Worm (Caenorhabditis elegans): ENCODE results near the gene F27E5.9.

The F27E5.9 gene

ce11 chrII:10134285-10134995, at the start of gene F27E5.9:
Gene F27E5.9 (plus strand): TSS chrII:10134945.
- TF ChIP-seq W03F9.2 (tag; optimal IDR thresholded peaks at IDR 0.05) (no peak), dao-5 (tag; optimal IDR thresholded peaks at IDR 0.05) (no peak), him-1 (tag; optimal IDR thresholded peaks at IDR 0.05) (no peak)

ce11 chrII:10093120-10093519, 41.6 kb upstream of the F27E5.9 start:
- no peak for TF ChIP-seq W03F9.2 (tag; optimal IDR thresholded peaks at IDR 0.05)
- TF ChIP-seq dao-5 (tag; optimal IDR thresholded peaks at IDR 0.05) = no peak
- no peak for TF ChIP-seq him-1 (tag; optimal IDR thresholded peaks at IDR 0.05)

- TF ChIP-seq W03F9.2 (tag; optimal IDR thresholded peaks at IDR 0.05) (no peak), him-1 (tag; optimal IDR thresholded peaks at IDR 0.05) (no peak), dao-5 (tag; optimal IDR thresholded peaks at IDR 0.05) (no peak)
Observed at ce11 chrII:10094190-10094923, 40.4 kb upstream of the F27E5.9 start, which contains the start of gene lact-2. Gene lact-2 (plus strand): TSS chrII:10094873.

- TF ChIP-seq him-1 (tag; optimal IDR thresholded peaks at IDR 0.05) (no peak), W03F9.2 (tag; optimal IDR thresholded peaks at IDR 0.05) (no peak), dao-5 (tag; optimal IDR thresholded peaks at IDR 0.05) (no peak)
Observed at ce11 chrII:10095224-10095623, 39.5 kb upstream of the F27E5.9 start.

ce11 chrII:10098428-10098827, 36.3 kb upstream of the F27E5.9 start:
- no peak for TF ChIP-seq W03F9.2 (tag; optimal IDR thresholded peaks at IDR 0.05)
- no peak for TF ChIP-seq him-1 (tag; optimal IDR thresholded peaks at IDR 0.05)
- TF ChIP-seq dao-5 (tag; optimal IDR thresholded peaks at IDR 0.05) = no peak

- no peak for TF ChIP-seq dao-5 (tag; optimal IDR thresholded peaks at IDR 0.05)
- TF ChIP-seq W03F9.2 (tag; optimal IDR thresholded peaks at IDR 0.05) = no peak
- TF ChIP-seq him-1 (tag; optimal IDR thresholded peaks at IDR 0.05) = no peak
Observed at ce11 chrII:10099072-10099471, 35.7 kb upstream of the F27E5.9 start.

ce11 chrII:10099804-10100360, 34.9 kb upstream of the F27E5.9 start, which contains the start of the genes pas-7 and puf-12:
Gene pas-7 (minus strand): TSS chrII:10099854.
Gene puf-12 (plus strand): TSS chrII:10100310.
- TF ChIP-seq dao-5 (tag; optimal IDR thresholded peaks at IDR 0.05) (no peak), W03F9.2 (tag; optimal IDR thresholded peaks at IDR 0.05) (peak; percentile 77), him-1 (tag; optimal IDR thresholded peaks at IDR 0.05) (no peak)

- TF ChIP-seq W03F9.2 (tag; optimal IDR thresholded peaks at IDR 0.05) = no peak
- TF ChIP-seq him-1 (tag; optimal IDR thresholded peaks at IDR 0.05) = no peak
- TF ChIP-seq dao-5 (tag; optimal IDR thresholded peaks at IDR 0.05) = no peak
Observed at ce11 chrII:10103212-10103611, 31.5 kb upstream of the F27E5.9 start.

ce11 chrII:10105604-10106003, 29.1 kb upstream of the F27E5.9 start, which contains the start of gene ZK945.4:
Gene ZK945.4 (minus strand): TSS chrII:10105704.
- no peak for TF ChIP-seq him-1 (tag; optimal IDR thresholded peaks at IDR 0.05)
- TF ChIP-seq W03F9.2 (tag; optimal IDR thresholded peaks at IDR 0.05) = no peak
- TF ChIP-seq dao-5 (tag; optimal IDR thresholded peaks at IDR 0.05) = no peak

- no peak for TF ChIP-seq dao-5 (tag; optimal IDR thresholded peaks at IDR 0.05)
- no peak for TF ChIP-seq W03F9.2 (tag; optimal IDR thresholded peaks at IDR 0.05)
- no peak for TF ChIP-seq him-1 (tag; optimal IDR thresholded peaks at IDR 0.05)
Observed at ce11 chrII:10106870-10107269, 27.9 kb upstream of the F27E5.9 start, which contains the start of gene ZK945.6. Gene ZK945.6 (minus strand): TSS chrII:10106970.

- no peak for TF ChIP-seq W03F9.2 (tag; optimal IDR thresholded peaks at IDR 0.05)
- TF ChIP-seq dao-5 (tag; optimal IDR thresholded peaks at IDR 0.05) = no peak
Observed at ce11 chrII:10108377-10108776, 26.4 kb upstream of the F27E5.9 start, which contains the start of the genes ZK945.7 and ZK945.8. Gene ZK945.7 (minus strand): TSS chrII:10108477. Gene ZK945.8 (plus strand): TSS chrII:10108651.

- TF ChIP-seq him-1 (tag; optimal IDR thresholded peaks at IDR 0.05) = no peak
- TF ChIP-seq dao-5 (tag; optimal IDR thresholded peaks at IDR 0.05) = no peak
- no peak for TF ChIP-seq W03F9.2 (tag; optimal IDR thresholded peaks at IDR 0.05)
Observed at ce11 chrII:10116690-10117089, 18.1 kb upstream of the F27E5.9 start.

- no peak for TF ChIP-seq him-1 (tag; optimal IDR thresholded peaks at IDR 0.05)
- no peak for TF ChIP-seq dao-5 (tag; optimal IDR thresholded peaks at IDR 0.05)
- TF ChIP-seq W03F9.2 (tag; optimal IDR thresholded peaks at IDR 0.05) = no peak
Observed at ce11 chrII:10121725-10122124, 13.0 kb upstream of the F27E5.9 start, which contains the start of gene lov-1. Gene lov-1 (minus strand): TSS chrII:10121825.

ce11 chrII:10122465-10122864, 12.3 kb upstream of the F27E5.9 start, which contains the start of gene F27E5.7:
Gene F27E5.7 (plus strand): TSS chrII:10122765.
- TF ChIP-seq him-1 (tag; optimal IDR thresholded peaks at IDR 0.05) (no peak), dao-5 (tag; optimal IDR thresholded peaks at IDR 0.05) (no peak), W03F9.2 (tag; optimal IDR thresholded peaks at IDR 0.05) (no peak)
